Worm (Caenorhabditis elegans): Measurements from ENCODE around the gene ZK418.7.

DNA sequence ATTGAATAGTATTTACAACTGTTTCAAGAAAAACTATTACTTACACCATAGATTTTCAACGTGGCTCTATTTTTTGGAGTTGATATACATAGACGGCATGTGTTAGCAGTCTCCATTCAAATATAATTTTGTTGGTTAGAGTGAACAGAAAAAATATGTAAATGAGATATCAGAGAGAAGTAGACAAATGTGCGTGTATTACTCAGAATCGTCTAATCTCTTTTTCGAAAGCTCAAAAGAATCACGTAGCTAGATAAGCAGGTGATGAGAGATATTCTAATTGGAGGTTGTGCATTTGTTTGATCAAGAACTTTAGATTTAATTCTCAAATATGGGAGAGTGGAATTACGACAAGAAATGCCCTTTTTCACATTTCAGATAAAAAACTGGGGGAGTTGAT, 10.0 kb upstream of the ZK418.7 start, which contains the start of gene ZK418.10:
- TF ChIP-seq D2030.7 (GFP tag; IDR thresholded peaks at IDR 0.05) (no peak), F49E8.2 (tag; optimal IDR thresholded peaks at IDR 0.05; ENCODE audit: insufficient read depth) (no peak), ekl-4 (GFP tag; IDR thresholded peaks at IDR 0.05) (no peak), akir-1 (GFP tag; optimal IDR thresholded peaks at IDR 0.05) (no peak), B0261.1 (tag; optimal IDR thresholded peaks at IDR 0.05) (no peak), madf-3 (GFP tag; IDR thresholded peaks at IDR 0.05) (no peak), unc-62 (GFP tag; optimal IDR thresholded peaks at IDR 0.05) (no peak)
